Worm (Caenorhabditis elegans) whole organism, L1 larva: Measurements from ENCODE around the gene C01G5.9.

Source experiments
- C04F5.9 ChIP-seq: sonication (generic microtip); optimal IDR thresholded peaks from 2 replicates; lab custom pipeline; 2016; ENCODE audit warnings: missing genetic modification characterization, missing compliant biosample characterization
- C16A3.4 ChIP-seq: fragments of 150-350 bp; optimal IDR thresholded peaks from 2 replicates; lab custom pipeline; 2014; ENCODE audit warnings: missing biosample characterization, missing genetic modification characterization
- C34B4.2 ChIP-seq: sonication (generic microtip); optimal IDR thresholded peaks from 2 replicates; lab custom pipeline; 2017; ENCODE audit warnings: mild to moderate bottlenecking, missing genetic modification characterization, missing compliant biosample characterization
- F16B12.6 ChIP-seq: fragments of 150-350 bp; optimal IDR thresholded peaks from 2 replicates; lab custom pipeline; 2014; ENCODE audit warnings: missing biosample characterization, missing genetic modification characterization
- Y116A8C.19 ChIP-seq: sonication (generic microtip); optimal IDR thresholded peaks from 2 replicates; lab custom pipeline; 2016; ENCODE audit warnings: missing compliant biosample characterization, missing genetic modification characterization, borderline replicate concordance
- alr-1 ChIP-seq: fragments of 200-800 bp; sonication (Bioruptor generic); optimal IDR thresholded peaks from 2 replicates; lab custom pipeline; 2018; ENCODE audit warnings: borderline replicate concordance, mild to moderate bottlenecking, missing genetic modification characterization, missing compliant biosample characterization
- aly-2 ChIP-seq: fragments of 150-350 bp; optimal IDR thresholded peaks from 2 replicates; lab custom pipeline; 2014; ENCODE audit warnings: missing biosample characterization, missing genetic modification characterization
- ama-1 ChIP-seq: fragments of 150-350 bp; optimal IDR thresholded peaks from 2 replicates; lab custom pipeline; 2014
- blmp-1 ChIP-seq: fragments of 150-350 bp; optimal IDR thresholded peaks from 2 replicates; lab custom pipeline; 2014; ENCODE audit warnings: missing biosample characterization, missing genetic modification characterization
- ceh-63 ChIP-seq: fragments of 200-800 bp; sonication (Bioruptor generic); optimal IDR thresholded peaks from 2 replicates; lab custom pipeline; 2018; ENCODE audit warnings: mild to moderate bottlenecking, missing genetic modification characterization, missing compliant biosample characterization
- ces-1 ChIP-seq: fragments of 150-350 bp; optimal IDR thresholded peaks from 2 replicates; lab custom pipeline; 2014; ENCODE audit warnings: missing biosample characterization, missing genetic modification reagents, missing genetic modification characterization
- efl-1 ChIP-seq, 4 experiments: fragments of 150-350 bp; optimal IDR thresholded peaks in 3 of 4; peaks in 1 of 4; 1 replicate in 1 of 4; 2 replicates in 3 of 4; lab custom pipeline; 2014; ENCODE audit warnings: missing biosample characterization in 2 of 4, missing genetic modification characterization in 2 of 4, missing genetic modification reagents in 2 of 4
- egl-13 ChIP-seq: sonication (generic microtip); optimal IDR thresholded peaks from 2 replicates; lab custom pipeline; 2016; ENCODE audit warnings: missing genotype, missing genetic modification reagents, missing genetic modification characterization, missing compliant biosample characterization
- egl-27 ChIP-seq, 2 experiments: fragments of 150-350 bp in 1 of 2; sonication (generic microtip); optimal IDR thresholded peaks; 3 replicates each; lab custom pipeline; 2017 to 2018; ENCODE audit warnings: missing biosample characterization in 2 of 2, missing genetic modification characterization in 2 of 2, missing genetic modification reagents in 2 of 2
- fos-1 ChIP-seq: fragments of 150-350 bp; optimal IDR thresholded peaks from 2 replicates; lab custom pipeline; 2014; ENCODE audit warnings: missing biosample characterization, missing genetic modification characterization
- grh-1 ChIP-seq: fragments of 200-800 bp; sonication (Bioruptor generic); IDR thresholded peaks from 2 replicates; pipeline ENCODE4 v1.3.6; 2022; ENCODE audit warnings: missing genetic modification reagents, missing genetic modification characterization, missing compliant biosample characterization
- hlh-17 ChIP-seq: fragments of 200-800 bp; sonication (Bioruptor generic); optimal IDR thresholded peaks from 2 replicates; lab custom pipeline; 2018; ENCODE audit warnings: missing genetic modification characterization, mild to moderate bottlenecking, missing compliant biosample characterization, moderate library complexity, borderline replicate concordance
- hpl-2 ChIP-seq: fragments of 150-350 bp; optimal IDR thresholded peaks from 2 replicates; lab custom pipeline; 2014; ENCODE audit warnings: missing biosample characterization, missing genetic modification reagents, missing genetic modification characterization
- irx-1 ChIP-seq: sonication (generic microtip); optimal IDR thresholded peaks from 2 replicates; lab custom pipeline; 2016; ENCODE audit warnings: missing genetic modification characterization, missing compliant biosample characterization
- jun-1 ChIP-seq: fragments of 150-350 bp; optimal IDR thresholded peaks from 2 replicates; lab custom pipeline; 2014; ENCODE audit warnings: missing biosample characterization, missing genetic modification reagents, missing genetic modification characterization
- lin-13 ChIP-seq: fragments of 150-350 bp; optimal IDR thresholded peaks from 2 replicates; lab custom pipeline; 2014; ENCODE audit warnings: missing biosample characterization, missing genetic modification reagents, missing genetic modification characterization
- lin-39 ChIP-seq: fragments of 150-350 bp; optimal IDR thresholded peaks from 2 replicates; lab custom pipeline; 2014; ENCODE audit warnings: missing biosample characterization, missing genetic modification reagents, missing genetic modification characterization
- lsy-2 ChIP-seq, 2 experiments: fragments of 150-350 bp; optimal IDR thresholded peaks; 2 replicates each; lab custom pipeline; 2014; ENCODE audit warnings: missing biosample characterization in 2 of 2, missing genetic modification characterization in 2 of 2
- mab-9 ChIP-seq: fragments of 200-800 bp; sonication (Bioruptor generic); IDR thresholded peaks from 2 replicates; pipeline ENCODE4 v1.3.6; 2022; ENCODE audit warnings: missing genetic modification reagents, missing genetic modification characterization, missing compliant biosample characterization
- mdl-1 ChIP-seq, 2 experiments: fragments of 150-350 bp; optimal IDR thresholded peaks; 2 replicates each; lab custom pipeline; 2014 to 2017; ENCODE audit warnings: missing biosample characterization in 2 of 2, missing genetic modification characterization in 2 of 2, inconsistent platforms in 1 of 2
- mef-2 ChIP-seq: fragments of 150-350 bp; optimal IDR thresholded peaks from 2 replicates; lab custom pipeline; 2014; ENCODE audit warnings: missing biosample characterization, missing genetic modification characterization
- nhr-19 ChIP-seq: fragments of 200-800 bp; sonication (Bioruptor generic); conservative IDR thresholded peaks from 2 replicates; pipeline ENCODE4 v1.3.6; 2022; ENCODE audit warnings: missing genetic modification characterization, missing compliant biosample characterization
- nhr-20 ChIP-seq: sonication (generic microtip); optimal IDR thresholded peaks from 2 replicates; lab custom pipeline; 2016; ENCODE audit warnings: mild to moderate bottlenecking, missing genetic modification characterization, missing compliant biosample characterization
- nhr-237 ChIP-seq: fragments of 150-350 bp; optimal IDR thresholded peaks from 2 replicates; lab custom pipeline; 2014; ENCODE audit warnings: missing biosample characterization, missing genetic modification characterization
- nhr-71 ChIP-seq: sonication (generic microtip); optimal IDR thresholded peaks from 2 replicates; lab custom pipeline; 2016; ENCODE audit warnings: mild to moderate bottlenecking, missing genetic modification characterization, moderate library complexity, missing compliant biosample characterization
- nhr-84 ChIP-seq: sonication (generic microtip); optimal IDR thresholded peaks from 2 replicates; lab custom pipeline; 2017; ENCODE audit warnings: missing biosample characterization, missing genetic modification characterization
- nhr-85 ChIP-seq: sonication (generic microtip); peaks from one replicate; lab custom pipeline; 2016; ENCODE audit warnings: missing genetic modification characterization, inconsistent platforms, missing compliant biosample characterization
- nhr-90 ChIP-seq: sonication (generic microtip); optimal IDR thresholded peaks from 2 replicates; lab custom pipeline; 2016; ENCODE audit warnings: mild to moderate bottlenecking, missing genetic modification characterization, missing compliant biosample characterization; ENCODE audit not compliant: poor library complexity
- pqm-1 ChIP-seq: sonication (generic microtip); optimal IDR thresholded peaks from 3 replicates; lab custom pipeline; 2017; ENCODE audit warnings: missing biosample characterization, missing genetic modification characterization
- rnt-1 ChIP-seq: sonication (generic microtip); optimal IDR thresholded peaks from 2 replicates; lab custom pipeline; 2016; ENCODE audit warnings: mild to moderate bottlenecking, missing genetic modification characterization, moderate library complexity, missing compliant biosample characterization
- skn-1 ChIP-seq: fragments of 150-350 bp; optimal IDR thresholded peaks from 2 replicates; lab custom pipeline; 2014; ENCODE audit warnings: missing biosample characterization, missing genetic modification characterization
- snpc-4 ChIP-seq: fragments of 150-350 bp; optimal IDR thresholded peaks from 2 replicates; lab custom pipeline; 2014; ENCODE audit warnings: missing biosample characterization, missing genetic modification characterization
- sptf-1 ChIP-seq: fragments of 150-350 bp; optimal IDR thresholded peaks from 2 replicates; lab custom pipeline; 2014; ENCODE audit warnings: missing biosample characterization, missing genetic modification characterization
- swsn-7 ChIP-seq: sonication (generic microtip); optimal IDR thresholded peaks from 2 replicates; lab custom pipeline; 2016; ENCODE audit warnings: missing genetic modification characterization, missing compliant biosample characterization
- unc-130 ChIP-seq: fragments of 150-350 bp; optimal IDR thresholded peaks from 2 replicates; lab custom pipeline; 2017; ENCODE audit warnings: missing biosample characterization, missing genetic modification characterization, inconsistent platforms
- unc-30 ChIP-seq: sonication (generic microtip); optimal IDR thresholded peaks from 2 replicates; lab custom pipeline; 2017; ENCODE audit warnings: missing biosample characterization, missing genetic modification characterization
- unc-62 ChIP-seq: fragments of 150-350 bp; optimal IDR thresholded peaks from 2 replicates; lab custom pipeline; 2014; ENCODE audit warnings: missing biosample characterization, missing genetic modification reagents, missing genetic modification characterization
- unc-86 ChIP-seq: sonication (generic microtip); optimal IDR thresholded peaks from 2 replicates; lab custom pipeline; 2016; ENCODE audit warnings: missing genetic modification characterization, missing compliant biosample characterization
- xbp-1 ChIP-seq: sonication (generic microtip); optimal IDR thresholded peaks from 2 replicates; lab custom pipeline; 2016; ENCODE audit warnings: missing genetic modification characterization, missing compliant biosample characterization
- ztf-11 ChIP-seq, 2 experiments: sonication (generic microtip); optimal IDR thresholded peaks; 2 replicates each; lab custom pipeline; 2016 to 2017; ENCODE audit warnings: missing genetic modification characterization in 2 of 2, missing biosample characterization in 1 of 2, missing compliant biosample characterization in 1 of 2

Gene C01G5.9

ce11 chrIV:6519593-6519992 lies at the start of gene C01G5.9:
Gene C01G5.9 (plus strand): TSS chrIV:6519893.
- TF ChIP-seq nhr-90 (tag; lab: Kevin White, UChicago) (no peak), lsy-2 (tag; optimal IDR thresholded peaks at IDR 0.05; lab: Kevin White, UChicago) (no peak), blmp-1 (tag; lab: Kevin White, UChicago) (peak; percentile 10), hpl-2 (no peak)
- TF ChIP-seq, all 84 proteins: peak for 1

ce11 chrIV:6471216-6471615 lies 48.5 kb upstream of the C01G5.9 start, which contains the start of gene tmed-13:
Gene tmed-13 (minus strand): TSS chrIV:6471384.
- TF ChIP-seq pqm-1 (tag; lab: Kevin White, UChicago) (no peak), grh-1 (GFP tag; lab: Robert Waterston, UW) (no peak), ceh-63 (GFP tag; lab: Kevin White, UChicago) (no peak), unc-130 (tag; lab: Kevin White, UChicago) (no peak), rnt-1 (tag; lab: Kevin White, UChicago) (no peak), egl-13 (tag; lab: Kevin White, UChicago) (no peak), hlh-17 (no peak), lin-13 (GFP tag; lab: Kevin White, UChicago) (no peak)

- TF ChIP-seq C16A3.4, result no peak
- TF ChIP-seq unc-62, result no peak
- TF ChIP-seq nhr-19 (GFP tag; lab: Robert Waterston, UW), result no peak
- TF ChIP-seq snpc-4 (tag; lab: Kevin White, UChicago), result no peak
- no peak for TF ChIP-seq nhr-71 (tag; lab: Kevin White, UChicago)
Observed at ce11 chrIV:6473140-6473539, 46.6 kb upstream of the C01G5.9 start, which contains the start of gene Y73B6BL.27. Gene Y73B6BL.27 (minus strand): TSS chrIV:6473240.

- TF ChIP-seq mdl-1 (tag; optimal IDR thresholded peaks at IDR 0.05; lab: Kevin White, UChicago), result no peak
- TF ChIP-seq irx-1 (tag; lab: Kevin White, UChicago), result peak; percentile 47
- TF ChIP-seq ceh-63 (GFP tag; lab: Kevin White, UChicago), result no peak
- TF ChIP-seq unc-30 (tag; lab: Kevin White, UChicago), result no peak
- no peak for TF ChIP-seq C04F5.9 (tag; lab: Kevin White, UChicago)
- TF ChIP-seq ztf-11 (tag; optimal IDR thresholded peaks at IDR 0.05; lab: Kevin White, UChicago), result no peak
- TF ChIP-seq swsn-7 (tag; lab: Kevin White, UChicago), result peak; percentile 49
- no peak for TF ChIP-seq C34B4.2 (tag; lab: Kevin White, UChicago)
- peak; percentile 25 for TF ChIP-seq nhr-90 (tag; lab: Kevin White, UChicago)
- TF ChIP-seq aly-2 (tag; lab: Kevin White, UChicago), result no peak
- TF ChIP-seq mab-9, result no peak
- TF ChIP-seq nhr-85 (tag; lab: Kevin White, UChicago), result peak; percentile 81
- TF ChIP-seq ama-1, result no peak
- TF ChIP-seq skn-1 (tag; lab: Kevin White, UChicago), result peak; percentile 22
- TF ChIP-seq F16B12.6 (tag; lab: Kevin White, UChicago), result peak; percentile 6
- no peak for TF ChIP-seq pqm-1 (tag; lab: Kevin White, UChicago)
- no peak for TF ChIP-seq alr-1 (tag; lab: Kevin White, UChicago)
- TF ChIP-seq fos-1 (tag; lab: Kevin White, UChicago), result peak; percentile 42
- TF ChIP-seq lin-39 (tag; lab: Kevin White, UChicago), result peak; percentile 28
- TF ChIP-seq blmp-1 (tag; lab: Kevin White, UChicago), result peak; percentile 75
- no peak for TF ChIP-seq unc-62
- peak; percentile 31 for TF ChIP-seq jun-1 (tag; lab: Kevin White, UChicago)
- TF ChIP-seq mef-2, result no peak
- peak; percentile 54 to 76 for TF ChIP-seq lsy-2 (tag; optimal IDR thresholded peaks at IDR 0.05; lab: Kevin White, UChicago)
- TF ChIP-seq lin-13 (GFP tag; lab: Kevin White, UChicago), result peak; percentile 6
- peak; percentile 63 for TF ChIP-seq nhr-71 (tag; lab: Kevin White, UChicago)
- TF ChIP-seq unc-130 (tag; lab: Kevin White, UChicago), result no peak
- peak; percentile 30 for TF ChIP-seq snpc-4 (tag; lab: Kevin White, UChicago)
- peak; percentile 59 to 63 for TF ChIP-seq efl-1 (optimal IDR thresholded peaks at IDR 0.05; lab: Kevin White, UChicago)
- peak; percentile 52 to 53 for TF ChIP-seq efl-1 (GFP tag; optimal IDR thresholded peaks at IDR 0.05 in 1 of 2; lab: Kevin White, UChicago)
- TF ChIP-seq hpl-2, result no peak
- TF ChIP-seq sptf-1 (tag; lab: Kevin White, UChicago), result no peak
- peak; percentile 43 for TF ChIP-seq nhr-20
- no peak for TF ChIP-seq nhr-237
- no peak for TF ChIP-seq ces-1 (GFP tag; lab: Kevin White, UChicago)
- TF ChIP-seq unc-86 (tag; lab: Kevin White, UChicago), result no peak
- peak; percentile 2 for TF ChIP-seq xbp-1 (tag; lab: Kevin White, UChicago)
- TF ChIP-seq nhr-19 (GFP tag; lab: Robert Waterston, UW), result no peak
- no peak for TF ChIP-seq Y116A8C.19
- TF ChIP-seq egl-27 (tag; optimal IDR thresholded peaks at IDR 0.05; lab: Kevin White, UChicago), result no peak
- TF ChIP-seq nhr-84, result no peak
- TF ChIP-seq hlh-17, result no peak
Observed at ce11 chrIV:6474751-6475150, 44.9 kb upstream of the C01G5.9 start.
